Fruit fly (Drosophila melanogaster) whole organism, prepupa: ENCODE data around the gene CG14610.

Experiments used
- CG10631 ChIP-seq: fragments of 200-800 bp; sonication (Bioruptor generic); optimal IDR thresholded peaks from 2 replicates; lab custom pipeline; 2016; ENCODE audit warnings: missing biosample characterization, missing genetic modification characterization
- CG11294 ChIP-seq: fragments of 200-800 bp; sonication (Bioruptor generic); IDR thresholded peaks from 2 replicates; pipeline ENCODE4 v1.3.6; 2022; ENCODE audit warnings: missing biosample characterization, missing genetic modification characterization
- CG11762 ChIP-seq: fragments of 200-800 bp; sonication (Bioruptor generic); optimal IDR thresholded peaks from 3 replicates; lab custom pipeline; 2016; ENCODE audit warnings: missing biosample characterization, missing genetic modification characterization; ENCODE audit not compliant: insufficient read depth
- CG11902 ChIP-seq: fragments of 200-800 bp; sonication (Bioruptor generic); optimal IDR thresholded peaks from 3 replicates; lab custom pipeline; 2016; ENCODE audit warnings: missing biosample characterization, missing genetic modification characterization
- CG15336 ChIP-seq: fragments of 200-800 bp; sonication (Bioruptor generic); IDR thresholded peaks from 2 replicates; pipeline ENCODE4 v1.3.6; 2022; ENCODE audit warnings: missing biosample characterization, missing genetic modification characterization
- CG16779 ChIP-seq: fragments of 200-800 bp; sonication (Bioruptor generic); optimal IDR thresholded peaks from 3 replicates; lab custom pipeline; 2017; ENCODE audit warnings: missing biosample characterization, mild to moderate bottlenecking, missing genetic modification characterization
- CG3032 ChIP-seq: fragments of 200-800 bp; optimal IDR thresholded peaks from 2 replicates; lab custom pipeline; 2019; ENCODE audit warnings: missing biosample characterization, mild to moderate bottlenecking, missing genetic modification characterization, moderate library complexity
- CG34406 ChIP-seq: fragments of 200-800 bp; sonication (Bioruptor generic); optimal IDR thresholded peaks from 3 replicates; lab custom pipeline; 2016; ENCODE audit warnings: missing biosample characterization, missing genetic modification characterization
- CG3919 ChIP-seq: fragments of 200-800 bp; sonication (Bioruptor generic); optimal IDR thresholded peaks from 3 replicates; lab custom pipeline; 2016; ENCODE audit warnings: missing biosample characterization, missing genetic modification characterization
- CG4318 ChIP-seq: fragments of 200-800 bp; sonication (Bioruptor generic); optimal IDR thresholded peaks from 3 replicates; lab custom pipeline; 2017; ENCODE audit warnings: missing biosample characterization, mild to moderate bottlenecking, missing genetic modification characterization
- CG6163 ChIP-seq: fragments of 200-800 bp; sonication (Bioruptor generic); IDR thresholded peaks from 3 replicates; pipeline ENCODE4 v1.3.6; 2022; ENCODE audit warnings: missing biosample characterization, missing genetic modification characterization
- CG6792 ChIP-seq: fragments of 200-800 bp; sonication (Bioruptor generic); optimal IDR thresholded peaks from 3 replicates; lab custom pipeline; 2016; ENCODE audit warnings: missing biosample characterization, missing genetic modification characterization
- CG6808 ChIP-seq: fragments of 200-800 bp; sonication (Bioruptor generic); optimal IDR thresholded peaks from 3 replicates; lab custom pipeline; 2017; ENCODE audit warnings: missing biosample characterization, missing genetic modification characterization, mild to moderate bottlenecking, moderate library complexity, missing genetic modification reagents
- CG6854 ChIP-seq: fragments of 200-800 bp; sonication (Bioruptor generic); optimal IDR thresholded peaks from 2 replicates; lab custom pipeline; 2017; ENCODE audit warnings: missing biosample characterization, mild to moderate bottlenecking, missing genetic modification characterization
- CG8119 ChIP-seq: fragments of 200-800 bp; sonication (Bioruptor generic); IDR thresholded peaks from 3 replicates; pipeline ENCODE4 v1.3.6; 2022; ENCODE audit warnings: missing biosample characterization, missing genetic modification characterization
- CG8319 ChIP-seq: fragments of 200-800 bp; sonication (Bioruptor generic); optimal IDR thresholded peaks from 3 replicates; lab custom pipeline; 2016; ENCODE audit warnings: missing biosample characterization, missing genetic modification characterization
- CG8632 ChIP-seq: fragments of 200-800 bp; sonication (Bioruptor generic); optimal IDR thresholded peaks from 3 replicates; lab custom pipeline; 2016; ENCODE audit warnings: missing biosample characterization, missing genetic modification characterization
- Eip75B ChIP-seq: fragments of 200-800 bp; sonication (Bioruptor generic); optimal IDR thresholded peaks from 3 replicates; lab custom pipeline; 2016; ENCODE audit warnings: missing biosample characterization, missing genetic modification characterization
- Eip78C ChIP-seq: fragments of 200-800 bp; sonication (Bioruptor generic); peaks from one replicate; lab custom pipeline; 2016; ENCODE audit warnings: missing biosample characterization, missing genetic modification characterization
- Ets96B ChIP-seq: fragments of 200-800 bp; optimal IDR thresholded peaks from 2 replicates; lab custom pipeline; 2019; ENCODE audit warnings: missing biosample characterization, mild to moderate bottlenecking, missing genetic modification characterization, moderate library complexity
- Gug ChIP-seq: fragments of 200-800 bp; sonication (Bioruptor generic); IDR thresholded peaks from 2 replicates; pipeline ENCODE4 v1.3.6; 2022; ENCODE audit warnings: missing biosample characterization, missing genetic modification characterization
- Hr38 ChIP-seq: sonication (Bioruptor generic); optimal IDR thresholded peaks from 2 replicates; lab custom pipeline; 2016; ENCODE audit warnings: missing biosample characterization, missing genetic modification characterization
- Hr39 ChIP-seq: fragments of 200-800 bp; sonication (Bioruptor generic); optimal IDR thresholded peaks from 2 replicates; lab custom pipeline; 2016; ENCODE audit warnings: missing biosample characterization, missing genetic modification characterization
- Hr4 ChIP-seq: fragments of 200-800 bp; sonication (Bioruptor generic); optimal IDR thresholded peaks from 3 replicates; lab custom pipeline; 2016; ENCODE audit warnings: missing biosample characterization, missing genetic modification characterization
- Lpt ChIP-seq: fragments of 200-800 bp; sonication (Bioruptor generic); optimal IDR thresholded peaks from 3 replicates; lab custom pipeline; 2016; ENCODE audit warnings: missing biosample characterization, missing genetic modification characterization
- Met ChIP-seq: fragments of 200-800 bp; sonication (Bioruptor generic); optimal IDR thresholded peaks from 3 replicates; lab custom pipeline; 2016; ENCODE audit warnings: missing biosample characterization, missing genetic modification characterization
- Smox ChIP-seq: fragments of 200-800 bp; sonication (Bioruptor generic); optimal IDR thresholded peaks from 3 replicates; lab custom pipeline; 2016; ENCODE audit warnings: missing biosample characterization, missing genetic modification characterization
- Sox15 ChIP-seq: fragments of 200-800 bp; sonication (Bioruptor generic); optimal IDR thresholded peaks from 3 replicates; lab custom pipeline; 2016; ENCODE audit warnings: missing biosample characterization, missing genetic modification characterization
- achi ChIP-seq: fragments of 200-800 bp; sonication (Bioruptor generic); optimal IDR thresholded peaks from 3 replicates; lab custom pipeline; 2016; ENCODE audit warnings: missing biosample characterization, missing genetic modification characterization
- acj6 ChIP-seq: fragments of 200-800 bp; sonication (Bioruptor generic); optimal IDR thresholded peaks from 3 replicates; lab custom pipeline; 2016; ENCODE audit warnings: missing biosample characterization, missing genetic modification characterization
- eg ChIP-seq: fragments of 200-800 bp; sonication (Bioruptor generic); IDR thresholded peaks from 3 replicates; pipeline ENCODE4 v1.3.6; 2022; ENCODE audit warnings: missing biosample characterization, missing genetic modification characterization
- esn ChIP-seq: fragments of 200-800 bp; sonication (Bioruptor generic); optimal IDR thresholded peaks from 2 replicates; lab custom pipeline; 2016; ENCODE audit warnings: missing biosample characterization, mild to moderate bottlenecking, missing genetic modification characterization, moderate library complexity
- fd85E ChIP-seq: fragments of 200-800 bp; sonication (Bioruptor generic); optimal IDR thresholded peaks from 3 replicates; lab custom pipeline; 2016; ENCODE audit warnings: missing biosample characterization, missing genetic modification characterization
- net ChIP-seq: fragments of 200-800 bp; sonication (Bioruptor generic); optimal IDR thresholded peaks from 3 replicates; lab custom pipeline; 2016; ENCODE audit warnings: missing biosample characterization, missing genetic modification characterization
- pdm3 ChIP-seq: fragments of 200-800 bp; sonication (Bioruptor generic); optimal IDR thresholded peaks from 3 replicates; lab custom pipeline; 2016; ENCODE audit warnings: missing biosample characterization, missing genetic modification characterization
- salr ChIP-seq, 2 experiments: fragments of 200-800 bp; sonication (Bioruptor generic); optimal IDR thresholded peaks; 3 replicates each; lab custom pipeline; 2016 to 2018; ENCODE audit warnings: missing biosample characterization in 2 of 2, missing genetic modification characterization in 2 of 2, mild to moderate bottlenecking in 1 of 2
- spab ChIP-seq: fragments of 200-800 bp; sonication (Bioruptor generic); optimal IDR thresholded peaks from 2 replicates; lab custom pipeline; 2017; ENCODE audit warnings: missing biosample characterization, mild to moderate bottlenecking, missing genetic modification characterization, missing genetic modification reagents
- topi ChIP-seq: fragments of 200-800 bp; sonication (Bioruptor generic); optimal IDR thresholded peaks from 3 replicates; lab custom pipeline; 2016; ENCODE audit warnings: missing biosample characterization, missing genetic modification characterization
- vri ChIP-seq: fragments of 200-800 bp; sonication (Bioruptor generic); optimal IDR thresholded peaks from 3 replicates; lab custom pipeline; 2016; ENCODE audit warnings: missing biosample characterization, mild to moderate bottlenecking, missing genetic modification characterization

Gene CG14610

DNA sequence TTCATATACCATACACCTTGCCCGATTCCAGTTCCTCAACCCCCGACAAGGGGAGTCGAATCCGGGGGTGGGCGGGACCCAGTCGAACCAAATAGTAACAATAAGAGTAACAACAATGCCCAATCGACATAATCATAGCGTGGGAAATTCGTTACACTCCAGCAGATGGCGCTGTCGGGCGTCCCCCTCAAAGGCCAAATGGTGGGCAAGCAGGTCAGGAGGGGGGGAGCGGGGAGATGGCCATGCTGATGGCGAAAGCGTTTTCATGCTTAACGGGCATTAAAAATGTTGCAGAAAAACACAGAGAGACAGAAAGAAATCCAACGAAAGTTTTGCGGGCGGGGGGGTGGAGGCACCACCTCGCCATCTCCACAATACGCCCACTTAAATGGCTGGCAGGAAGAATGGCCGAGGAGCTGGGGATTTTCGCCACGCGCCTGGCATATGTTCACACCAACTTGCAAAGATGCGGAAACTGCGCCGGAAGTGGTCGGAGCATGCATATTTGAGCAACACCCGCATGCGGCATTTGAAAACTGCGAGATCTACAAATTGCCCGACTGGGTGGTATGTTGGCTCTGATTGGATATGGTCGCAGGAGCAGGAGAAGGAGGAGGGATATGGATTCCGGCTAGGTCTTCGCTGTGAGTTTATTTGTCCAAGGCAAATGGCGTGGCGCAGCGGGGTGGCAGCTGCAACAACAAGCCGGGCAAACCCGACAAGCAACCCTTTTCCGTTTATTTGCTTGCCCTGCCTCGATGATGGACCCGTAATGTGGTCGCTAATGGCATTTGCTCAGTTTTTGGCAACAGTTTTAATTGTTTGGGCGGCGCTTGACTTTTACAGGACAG is 4.7 kb downstream of the CG14610 start:
- TF ChIP-seq salr (GFP tag; optimal IDR thresholded peaks at IDR 0.05; lab: Kevin White, UChicago), result no peak
- TF ChIP-seq Gug (GFP tag; lab: Robert Waterston, UW), result no peak
- no peak for TF ChIP-seq CG11762 (GFP tag; lab: Kevin White, UChicago)
- TF ChIP-seq topi (GFP tag; lab: Kevin White, UChicago), result no peak
- no peak for TF ChIP-seq fd85E (GFP tag; lab: Kevin White, UChicago)
- TF ChIP-seq Hr4, result no peak

DNA sequence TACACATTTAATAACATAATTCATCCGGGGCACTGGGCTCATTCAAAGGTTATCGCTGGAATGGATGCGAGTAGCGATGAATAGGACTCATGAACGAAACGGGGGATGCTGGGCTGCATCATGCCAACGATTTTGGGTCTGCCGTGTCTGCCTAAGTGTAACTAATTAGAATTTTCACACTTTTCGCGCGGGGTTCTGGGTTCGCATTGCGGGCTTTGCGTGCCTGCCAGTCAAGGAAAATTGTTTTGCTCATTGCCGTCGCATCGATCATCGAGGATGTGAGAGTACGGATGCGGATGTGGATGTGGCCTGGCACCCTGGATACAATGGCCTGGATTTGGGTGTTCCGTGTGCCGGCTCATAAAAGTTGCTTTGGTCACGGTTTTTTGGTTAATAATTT is 6.0 kb downstream of the CG14610 start:
- no peak for TF ChIP-seq CG6792 (GFP tag; lab: Kevin White, UChicago)
- no peak for TF ChIP-seq Met (GFP tag; lab: Kevin White, UChicago)
- no peak for TF ChIP-seq Hr4

DNA sequence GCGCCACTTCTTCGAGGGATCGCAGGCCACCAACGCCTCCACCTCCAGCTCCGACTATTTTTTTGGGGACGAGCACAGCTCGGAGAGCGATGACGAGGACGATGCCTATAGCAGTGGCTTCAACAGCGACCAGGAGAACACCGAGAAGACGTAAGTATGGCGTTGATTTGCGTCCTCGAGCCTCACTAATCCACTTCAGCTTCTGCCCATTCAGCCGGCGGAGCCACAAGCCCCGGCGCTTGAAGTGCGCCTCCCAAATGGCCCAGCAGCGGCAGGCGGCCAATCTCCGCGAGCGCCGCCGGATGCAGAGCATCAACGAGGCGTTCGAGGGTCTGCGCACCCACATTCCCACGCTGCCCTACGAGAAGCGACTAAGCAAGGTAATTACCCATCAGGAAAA is 6.9 kb downstream of the CG14610 start:
- TF ChIP-seq CG3032 (tag; lab: Kevin White, UChicago) (no peak), vri (GFP tag; lab: Kevin White, UChicago) (no peak), CG11294 (no peak), Met (GFP tag; lab: Kevin White, UChicago) (no peak), CG15336 (GFP tag; lab: Robert Waterston, UW) (no peak), CG34406 (no peak)

DNA sequence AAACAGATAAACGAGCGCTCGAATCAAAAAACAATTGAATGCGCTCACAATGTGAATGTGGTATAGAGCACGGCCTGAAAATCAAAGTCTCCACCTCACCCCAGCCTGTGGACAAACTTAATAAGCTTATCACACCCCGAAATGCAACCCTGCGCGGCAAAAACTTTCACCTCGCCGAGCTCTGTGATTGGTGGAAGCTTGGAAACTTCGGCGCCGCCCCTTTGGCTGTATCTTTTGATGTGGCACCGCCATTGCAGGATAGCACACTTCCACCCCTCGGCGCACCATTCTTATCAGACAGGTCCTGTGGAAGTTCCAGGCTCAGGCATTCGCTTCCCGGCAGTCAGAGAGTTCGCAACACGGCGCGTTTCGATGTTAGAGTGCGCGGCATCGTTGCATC is 8.2 kb downstream of the CG14610 start, which contains the start of gene Fer1:
Gene Fer1, plus strand, starts transcription at position 326 of the 400 bp plus-strand sequence.
- TF ChIP-seq pdm3 (GFP tag; lab: Kevin White, UChicago) (no peak), CG15336 (GFP tag; lab: Robert Waterston, UW) (no peak), Smox (GFP tag; lab: Kevin White, UChicago) (no peak), net (GFP tag; lab: Kevin White, UChicago) (no peak), salr (GFP tag; optimal IDR thresholded peaks at IDR 0.05; lab: Kevin White, UChicago) (no peak), Eip75B (GFP tag; lab: Kevin White, UChicago) (no peak), Hr38 (GFP tag; lab: Kevin White, UChicago) (no peak), CG6163 (GFP tag; lab: Robert Waterston, UW) (no peak), eg (GFP tag; lab: Robert Waterston, UW) (no peak), Ets96B (tag; lab: Kevin White, UChicago) (no peak), Sox15 (GFP tag; lab: Kevin White, UChicago) (no peak), CG3032 (tag; lab: Kevin White, UChicago) (no peak)
- TF ChIP-seq, all 60 proteins: peak for 0

DNA sequence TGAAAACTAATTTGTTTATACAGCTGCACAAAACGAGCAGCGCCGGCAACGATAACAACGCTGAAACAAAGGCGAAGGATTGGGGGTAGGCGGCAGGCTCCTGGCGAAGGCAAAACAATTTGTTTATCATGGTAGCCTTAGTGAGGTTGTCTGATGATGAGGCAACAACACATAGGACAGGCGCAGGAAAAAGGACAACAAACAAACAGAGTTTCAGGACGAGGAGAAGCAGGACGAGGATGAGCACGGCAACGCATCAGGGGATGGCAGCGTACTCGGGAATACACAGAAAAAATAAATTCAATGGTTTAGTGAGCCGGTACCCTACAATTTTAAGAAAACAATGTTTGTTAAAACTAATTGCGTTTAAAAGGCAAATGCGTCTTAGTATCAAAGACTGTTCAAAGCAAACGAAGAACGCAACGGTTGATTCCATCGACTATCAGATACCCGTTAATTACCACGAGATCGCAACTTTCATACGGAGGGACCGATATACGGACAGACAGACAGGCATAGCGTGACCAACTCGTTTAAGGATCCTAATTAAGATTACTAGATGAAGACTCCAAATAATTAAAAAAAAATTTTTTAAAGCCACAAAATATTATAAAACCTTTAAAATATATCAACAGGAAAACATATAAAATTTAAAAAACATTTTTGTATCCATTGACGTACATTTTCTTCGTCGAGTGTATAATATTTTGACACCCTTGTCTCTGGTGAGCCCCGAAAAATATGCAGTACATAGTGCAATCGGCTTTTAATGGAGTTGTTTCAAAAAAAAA is 9.2 kb downstream of the CG14610 start:
- TF ChIP-seq CG10631 (GFP tag; lab: Kevin White, UChicago) (no peak), fd85E (GFP tag; lab: Kevin White, UChicago) (no peak), Eip78C (GFP tag; lab: Kevin White, UChicago) (no peak), CG16779 (tag; lab: Kevin White, UChicago) (no peak), CG8319 (GFP tag; lab: Kevin White, UChicago) (no peak), acj6 (GFP tag; lab: Kevin White, UChicago) (no peak), CG6808 (GFP tag; lab: Kevin White, UChicago) (no peak)

DNA sequence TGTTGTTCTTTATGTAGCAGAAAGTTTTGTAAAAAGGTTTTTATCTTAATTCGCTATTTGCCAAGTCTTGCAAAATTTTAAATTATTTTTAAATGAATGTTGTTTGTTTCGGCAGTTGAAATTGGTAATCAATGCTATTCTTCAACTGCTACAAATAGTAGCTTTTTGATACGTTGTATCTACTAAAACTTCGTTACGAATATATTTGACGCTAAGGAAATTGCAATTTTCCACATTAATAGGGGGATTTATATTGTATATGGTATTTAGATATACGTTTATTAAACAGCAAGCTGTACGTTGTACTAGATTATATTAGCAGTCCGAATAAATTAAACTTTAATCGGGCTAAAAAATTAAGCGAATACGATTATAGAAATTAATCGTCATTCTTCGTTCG is 12.8 kb downstream of the CG14610 start, which contains the start of gene CG31493:
Gene CG31493, plus strand, starts transcription at position 301 of the 400 bp plus-strand sequence.
- no peak for TF ChIP-seq Hr38 (GFP tag; lab: Kevin White, UChicago)
- TF ChIP-seq spab (GFP tag; lab: Kevin White, UChicago), result no peak
- TF ChIP-seq CG10631 (GFP tag; lab: Kevin White, UChicago), result no peak
- no peak for TF ChIP-seq acj6 (GFP tag; lab: Kevin White, UChicago)
- no peak for TF ChIP-seq CG8319 (GFP tag; lab: Kevin White, UChicago)
- no peak for TF ChIP-seq CG11762 (GFP tag; lab: Kevin White, UChicago)
- TF ChIP-seq CG3919 (GFP tag; lab: Kevin White, UChicago), result no peak
- TF ChIP-seq Lpt (GFP tag; lab: Kevin White, UChicago), result no peak
- no peak for TF ChIP-seq CG8119 (GFP tag; lab: Robert Waterston, UW)
- no peak for TF ChIP-seq achi (GFP tag; lab: Kevin White, UChicago)
- no peak for TF ChIP-seq CG8632 (GFP tag; lab: Kevin White, UChicago)
- TF ChIP-seq CG6854, result no peak
- no peak for TF ChIP-seq CG11902 (GFP tag; lab: Kevin White, UChicago)
- TF ChIP-seq esn, result no peak
- no peak for TF ChIP-seq Hr39 (GFP tag; lab: Kevin White, UChicago)
- no peak for TF ChIP-seq CG16779 (tag; lab: Kevin White, UChicago)
- no peak for TF ChIP-seq CG4318 (GFP tag; lab: Kevin White, UChicago)
